Fruit fly (Drosophila melanogaster): ENCODE measurements around the gene feo.

The feo gene

dm6 chrX:10823441-10823818 is 31.2 kb downstream of the feo start:
- TF ChIP-seq CG8478 (optimal IDR thresholded peaks at IDR 0.05) (no peak), CTCF (optimal IDR thresholded peaks at IDR 0.05) (no peak)

- TF ChIP-seq CTCF (optimal IDR thresholded peaks at IDR 0.05): no peak
Observed at dm6 chrX:10822678-10823440, 31.8 kb downstream of the feo start.

- TF ChIP-seq CTCF (optimal IDR thresholded peaks at IDR 0.05): no peak
- no peak for TF ChIP-seq CG8478 (optimal IDR thresholded peaks at IDR 0.05)
Observed at dm6 chrX:10822096-10822495, 32.6 kb downstream of the feo start.

- TF ChIP-seq CG8478 (optimal IDR thresholded peaks at IDR 0.05) (no peak), CTCF (optimal IDR thresholded peaks at IDR 0.05) (no peak)
Observed at dm6 chrX:10820741-10821140, 33.9 kb downstream of the feo start.

- TF ChIP-seq CG8478 (optimal IDR thresholded peaks at IDR 0.05) (no peak), CTCF (optimal IDR thresholded peaks at IDR 0.05) (no peak)
Observed at dm6 chrX:10816856-10817255, 37.8 kb downstream of the feo start.

- TF ChIP-seq CG8478 (optimal IDR thresholded peaks at IDR 0.05) (no peak), CTCF (optimal IDR thresholded peaks at IDR 0.05) (no peak)
Observed at dm6 chrX:10815511-10816080, 39.1 kb downstream of the feo start.

dm6 chrX:10814832-10815372 is 39.8 kb downstream of the feo start:
- TF ChIP-seq CTCF (optimal IDR thresholded peaks at IDR 0.05): no peak
- no peak for TF ChIP-seq CG8478 (optimal IDR thresholded peaks at IDR 0.05)

- TF ChIP-seq CTCF (optimal IDR thresholded peaks at IDR 0.05) (no peak), CG8478 (optimal IDR thresholded peaks at IDR 0.05) (no peak)
Observed at dm6 chrX:10814113-10814512, 40.6 kb downstream of the feo start.

- TF ChIP-seq CG8478 (optimal IDR thresholded peaks at IDR 0.05) (no peak), CTCF (optimal IDR thresholded peaks at IDR 0.05) (no peak)
Observed at dm6 chrX:10808684-10809083, 46.0 kb downstream of the feo start.

- TF ChIP-seq CTCF (optimal IDR thresholded peaks at IDR 0.05) (no peak), CG8478 (optimal IDR thresholded peaks at IDR 0.05) (no peak)
Observed at dm6 chrX:10806718-10807412, 47.8 kb downstream of the feo start.

- TF ChIP-seq CG8478 (optimal IDR thresholded peaks at IDR 0.05) (no peak), CTCF (optimal IDR thresholded peaks at IDR 0.05) (no peak)
Observed at dm6 chrX:10805651-10806191, 48.9 kb downstream of the feo start.

dm6 chrX:10804042-10804441 is 50.6 kb downstream of the feo start:
- TF ChIP-seq CTCF (optimal IDR thresholded peaks at IDR 0.05): no peak
- TF ChIP-seq CG8478 (optimal IDR thresholded peaks at IDR 0.05): no peak

dm6 chrX:10802457-10803378 is 52.0 kb downstream of the feo start:
- TF ChIP-seq CG8478 (optimal IDR thresholded peaks at IDR 0.05) (no peak), CTCF (optimal IDR thresholded peaks at IDR 0.05) (no peak)
